Worm (Caenorhabditis elegans): ENCODE data around the gene eor-1.
"Not testable (repeated sequence)": the region's sequence is repeated elsewhere in the genome, so short reads cannot be mapped to it uniquely, and the experiment has no call there.

eor-1 gene

DNA sequence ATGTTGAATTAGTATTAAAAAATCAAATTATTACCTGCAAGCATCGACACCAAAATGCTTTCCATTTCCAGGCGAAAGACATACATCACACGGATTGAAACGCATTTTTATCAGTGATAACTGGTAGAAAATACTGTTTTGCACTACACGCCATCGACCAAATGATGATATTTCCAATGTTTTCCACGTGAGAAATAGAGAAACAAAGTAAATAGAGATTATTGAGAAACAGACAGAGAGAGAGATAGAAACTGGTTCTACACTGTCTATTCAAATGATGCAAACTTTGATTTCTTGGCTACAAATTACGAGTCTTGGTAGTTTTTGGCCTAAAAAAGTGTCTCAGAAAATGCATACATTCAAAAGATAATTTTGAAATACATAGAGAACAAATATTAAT is 10.6 kb downstream of the eor-1 start, which contains the start of gene nhr-104:
nhr-104 (minus strand) TSS at position 361 of the 400 bp plus-strand sequence.
- TF ChIP-seq egl-18 (GFP tag; IDR thresholded peaks at IDR 0.05) (no peak), bed-1 (GFP tag; IDR thresholded peaks at IDR 0.05) (no peak), hmg-1.2 (GFP tag; IDR thresholded peaks at IDR 0.05) (peak; percentile 45; the same call in 1 of the 2 replicates), mel-28 (tag; optimal IDR thresholded peaks at IDR 0.05; ENCODE audit: borderline replicate concordance) (no peak), nhr-90 (tag; optimal IDR thresholded peaks at IDR 0.05) (no peak), lag-1 (GFP tag; IDR thresholded peaks at IDR 0.05) (no peak), tbp1 (GFP tag; optimal IDR thresholded peaks at IDR 0.05) (no peak), hsf-1 (GFP tag; IDR thresholded peaks at IDR 0.05) (no peak), tbx-9 (tag; optimal IDR thresholded peaks at IDR 0.05; ENCODE audit: borderline replicate concordance) (no peak), B0261.1 (tag; optimal IDR thresholded peaks at IDR 0.05) (no peak), attf-5 (GFP tag; optimal IDR thresholded peaks at IDR 0.05) (peak; percentile 38), dpl-1 (GFP tag; optimal IDR thresholded peaks at IDR 0.05) (no peak), ekl-4 (GFP tag; IDR thresholded peaks at IDR 0.05) (no peak), K12H6.12 (tag; optimal IDR thresholded peaks at IDR 0.05) (no peak), nfya-2 (GFP tag; IDR thresholded peaks at IDR 0.05) (no peak), ama-1 (optimal IDR thresholded peaks at IDR 0.05) (no peak), ama-1 (GFP tag; optimal IDR thresholded peaks at IDR 0.05) (no peak), sdz-38 (tag; optimal IDR thresholded peaks at IDR 0.05) (no peak), ceh-27 (GFP tag; optimal IDR thresholded peaks at IDR 0.05) (no peak), Y67H2A.10 (GFP tag; conservative IDR thresholded peaks at IDR 0.05) (no peak), hlh-12 (tag; optimal IDR thresholded peaks at IDR 0.05) (no peak), ztf-28 (GFP tag; IDR thresholded peaks at IDR 0.05) (no peak), zfh-2 (GFP tag; conservative IDR thresholded peaks at IDR 0.05) (no peak), pha-4 (tag; optimal IDR thresholded peaks at IDR 0.05) (peak; percentile 56), rpc-1 (optimal IDR thresholded peaks at IDR 0.05) (no peak), rpc-1 (tag; optimal IDR thresholded peaks at IDR 0.05) (no peak), rec-8 (tag; optimal IDR thresholded peaks at IDR 0.05) (no peak), ceh-58 (GFP tag; IDR thresholded peaks at IDR 0.05) (no peak), F57C9.4 (tag; optimal IDR thresholded peaks at IDR 0.05) (no peak), aptf-2 (GFP tag; conservative IDR thresholded peaks at IDR 0.05) (no peak), nhr-80 (tag; optimal IDR thresholded peaks at IDR 0.05) (peak; percentile 80), ceh-91 (GFP tag; IDR thresholded peaks at IDR 0.05) (no peak), D2030.7 (GFP tag; IDR thresholded peaks at IDR 0.05) (no peak), bed-2 (GFP tag; IDR thresholded peaks at IDR 0.05) (no peak), snpc-3.4 (tag; optimal IDR thresholded peaks at IDR 0.05) (no peak), F39B2.1 (GFP tag; IDR thresholded peaks at IDR 0.05) (no peak), T07F8.4 (tag; optimal IDR thresholded peaks at IDR 0.05) (no peak), nhr-120 (GFP tag; IDR thresholded peaks at IDR 0.05) (no peak), snpc-1.1 (tag; optimal IDR thresholded peaks at IDR 0.05; ENCODE audit: insufficient read depth) (no peak), lin-40 (tag; optimal IDR thresholded peaks at IDR 0.05) (peak; percentile 45)

DNA sequence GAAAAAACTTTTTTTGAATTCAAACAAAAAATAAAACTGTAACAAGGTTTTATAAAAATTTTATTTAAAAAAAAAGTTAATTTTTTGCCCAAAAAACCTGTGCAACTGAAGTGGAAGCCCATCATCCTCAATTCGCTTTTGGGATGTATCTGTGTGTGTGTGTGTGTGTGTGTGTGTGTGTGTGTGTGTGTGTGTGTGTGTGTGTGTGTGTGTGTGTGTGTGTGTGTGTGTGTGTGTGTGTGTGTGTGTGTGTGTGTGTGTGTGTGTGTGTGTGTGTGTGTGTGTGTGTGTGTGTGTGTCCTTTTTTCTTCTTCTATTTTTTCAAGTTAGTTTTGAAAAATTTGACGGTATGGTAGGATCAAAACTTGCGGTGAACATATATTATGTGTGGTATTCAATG is 14.3 kb downstream of the eor-1 start:
- TF ChIP-seq hmg-1.2 (GFP tag; IDR thresholded peaks at IDR 0.05): peak; percentile 34; the same call in 1 of the 2 replicates
- peak; percentile 5 for TF ChIP-seq tbp1 (GFP tag; optimal IDR thresholded peaks at IDR 0.05)
- TF ChIP-seq snpc-4 (GFP tag; optimal IDR thresholded peaks at IDR 0.05): not testable (repeated sequence)
- TF ChIP-seq snpc-4 (tag; optimal IDR thresholded peaks at IDR 0.05): peak in 1 of 4 experiments; percentile 52
- TF ChIP-seq egrh-3 (GFP tag; IDR thresholded peaks at IDR 0.05): peak; percentile 58; the same call in 1 of the 2 replicates

Data from whole organism, young adult.